Worm (Caenorhabditis elegans) whole organism, L1 larva: ENCODE measurements around the gene ZK1128.7.
A peak's percentile ranks its signal among the peaks of the same experiment; 100 is the strongest.

Experiments used
- C16A3.4 ChIP-seq: fragments of 150-350 bp; optimal IDR thresholded peaks from 2 replicates; lab custom pipeline; 2014; ENCODE audit warnings: missing biosample characterization, missing genetic modification characterization
- C34B4.2 ChIP-seq: sonication (generic microtip); optimal IDR thresholded peaks from 2 replicates; lab custom pipeline; 2017; ENCODE audit warnings: mild to moderate bottlenecking, missing genetic modification characterization, missing compliant biosample characterization
- ama-1 ChIP-seq: fragments of 150-350 bp; optimal IDR thresholded peaks from 2 replicates; lab custom pipeline; 2014
- ceh-82 ChIP-seq, 3 experiments: fragments of 150-350 bp in 1 of 3; sonication (generic microtip) in 2 of 3; optimal IDR thresholded peaks; 2 replicates each; lab custom pipeline; 2014 to 2017; ENCODE audit warnings: missing biosample characterization in 3 of 3, missing genetic modification characterization in 3 of 3
- ceh-90 ChIP-seq: sonication (generic microtip); optimal IDR thresholded peaks from 2 replicates; lab custom pipeline; 2016; ENCODE audit warnings: missing genetic modification characterization, missing compliant biosample characterization
- dsc-1 ChIP-seq: sonication (generic microtip); optimal IDR thresholded peaks from 2 replicates; lab custom pipeline; 2016; ENCODE audit warnings: mild to moderate bottlenecking, missing genetic modification characterization, missing compliant biosample characterization
- efl-1 ChIP-seq, 4 experiments: fragments of 150-350 bp; optimal IDR thresholded peaks in 3 of 4; peaks in 1 of 4; 1 replicate in 1 of 4; 2 replicates in 3 of 4; lab custom pipeline; 2014; ENCODE audit warnings: missing biosample characterization in 2 of 4, missing genetic modification characterization in 2 of 4, missing genetic modification reagents in 2 of 4
- elt-3 ChIP-seq, 6 experiments: fragments of 150-350 bp in 1 of 6; sonication (generic microtip); optimal IDR thresholded peaks; 2 replicates each; lab custom pipeline; 2017 to 2018; ENCODE audit warnings: missing biosample characterization in 6 of 6, missing genetic modification characterization in 6 of 6, inconsistent platforms in 1 of 6
- ets-5 ChIP-seq: fragments of 200-800 bp; sonication (Bioruptor generic); IDR thresholded peaks from 2 replicates; pipeline ENCODE4 v1.3.6; 2022; ENCODE audit warnings: missing genetic modification characterization, missing compliant biosample characterization
- grh-1 ChIP-seq: fragments of 200-800 bp; sonication (Bioruptor generic); IDR thresholded peaks from 2 replicates; pipeline ENCODE4 v1.3.6; 2022; ENCODE audit warnings: missing genetic modification reagents, missing genetic modification characterization, missing compliant biosample characterization
- hpl-2 ChIP-seq: fragments of 150-350 bp; optimal IDR thresholded peaks from 2 replicates; lab custom pipeline; 2014; ENCODE audit warnings: missing biosample characterization, missing genetic modification reagents, missing genetic modification characterization
- lin-14 ChIP-seq: fragments of 200-800 bp; sonication (Bioruptor generic); optimal IDR thresholded peaks from 2 replicates; lab custom pipeline; 2018; ENCODE audit warnings: mild to moderate bottlenecking, missing genetic modification characterization, moderate library complexity, missing compliant biosample characterization
- lin-35 ChIP-seq, 2 experiments: fragments of 150-350 bp; optimal IDR thresholded peaks; 2 replicates each; lab custom pipeline; 2014; ENCODE audit warnings: missing biosample characterization in 2 of 2, missing genetic modification characterization in 2 of 2, missing genetic modification reagents in 2 of 2
- lin-39 ChIP-seq: fragments of 150-350 bp; optimal IDR thresholded peaks from 2 replicates; lab custom pipeline; 2014; ENCODE audit warnings: missing biosample characterization, missing genetic modification reagents, missing genetic modification characterization
- lir-3 ChIP-seq: sonication (generic microtip); optimal IDR thresholded peaks from 2 replicates; lab custom pipeline; 2016; ENCODE audit warnings: mild to moderate bottlenecking, missing genetic modification characterization, moderate library complexity, missing compliant biosample characterization; ENCODE audit not compliant: poor library complexity
- mep-1 ChIP-seq: fragments of 150-350 bp; optimal IDR thresholded peaks from 2 replicates; lab custom pipeline; 2014; ENCODE audit warnings: missing biosample characterization, missing genetic modification characterization
- nhr-19 ChIP-seq: fragments of 200-800 bp; sonication (Bioruptor generic); conservative IDR thresholded peaks from 2 replicates; pipeline ENCODE4 v1.3.6; 2022; ENCODE audit warnings: missing genetic modification characterization, missing compliant biosample characterization
- nhr-20 ChIP-seq: sonication (generic microtip); optimal IDR thresholded peaks from 2 replicates; lab custom pipeline; 2016; ENCODE audit warnings: mild to moderate bottlenecking, missing genetic modification characterization, missing compliant biosample characterization
- nhr-237 ChIP-seq: fragments of 150-350 bp; optimal IDR thresholded peaks from 2 replicates; lab custom pipeline; 2014; ENCODE audit warnings: missing biosample characterization, missing genetic modification characterization
- nhr-77 ChIP-seq: fragments of 150-350 bp; optimal IDR thresholded peaks from 2 replicates; lab custom pipeline; 2014; ENCODE audit warnings: missing biosample characterization, missing genetic modification characterization
- nhr-84 ChIP-seq: sonication (generic microtip); optimal IDR thresholded peaks from 2 replicates; lab custom pipeline; 2017; ENCODE audit warnings: missing biosample characterization, missing genetic modification characterization
- pag-3 ChIP-seq: sonication (generic microtip); optimal IDR thresholded peaks from 2 replicates; lab custom pipeline; 2017; ENCODE audit warnings: missing genetic modification characterization, mild to moderate bottlenecking, missing compliant biosample characterization, antibody characterized with exemption, borderline replicate concordance; ENCODE audit not compliant: insufficient read depth
- pqm-1 ChIP-seq: sonication (generic microtip); optimal IDR thresholded peaks from 3 replicates; lab custom pipeline; 2017; ENCODE audit warnings: missing biosample characterization, missing genetic modification characterization
- skn-1 ChIP-seq: fragments of 150-350 bp; optimal IDR thresholded peaks from 2 replicates; lab custom pipeline; 2014; ENCODE audit warnings: missing biosample characterization, missing genetic modification characterization
- sptf-1 ChIP-seq: fragments of 150-350 bp; optimal IDR thresholded peaks from 2 replicates; lab custom pipeline; 2014; ENCODE audit warnings: missing biosample characterization, missing genetic modification characterization
- sup-37 ChIP-seq: fragments of 200-800 bp; sonication (Bioruptor generic); optimal IDR thresholded peaks from 2 replicates; lab custom pipeline; 2018; ENCODE audit warnings: mild to moderate bottlenecking, missing genetic modification characterization, missing compliant biosample characterization
- swsn-7 ChIP-seq: sonication (generic microtip); optimal IDR thresholded peaks from 2 replicates; lab custom pipeline; 2016; ENCODE audit warnings: missing genetic modification characterization, missing compliant biosample characterization
- tbx-2 ChIP-seq: sonication (generic microtip); optimal IDR thresholded peaks from 2 replicates; lab custom pipeline; 2016; ENCODE audit warnings: missing genetic modification characterization, missing compliant biosample characterization
- tlp-1 ChIP-seq: fragments of 150-350 bp; optimal IDR thresholded peaks from 2 replicates; lab custom pipeline; 2014; ENCODE audit warnings: missing biosample characterization, missing genetic modification characterization
- unc-62 ChIP-seq: fragments of 150-350 bp; optimal IDR thresholded peaks from 2 replicates; lab custom pipeline; 2014; ENCODE audit warnings: missing biosample characterization, missing genetic modification reagents, missing genetic modification characterization
- unc-98 ChIP-seq: fragments of 200-800 bp; sonication (Bioruptor generic); IDR thresholded peaks from 2 replicates; pipeline ENCODE4 v1.3.6; 2022; ENCODE audit warnings: missing genetic modification characterization, missing compliant biosample characterization
- vab-15 ChIP-seq: sonication (generic microtip); optimal IDR thresholded peaks from 2 replicates; lab custom pipeline; 2017; ENCODE audit warnings: missing genotype, mild to moderate bottlenecking, missing genetic modification characterization, missing compliant biosample characterization
- ztf-4 ChIP-seq: fragments of 150-350 bp; optimal IDR thresholded peaks from 2 replicates; lab custom pipeline; 2014; ENCODE audit warnings: missing biosample characterization, missing genetic modification characterization

ZK1128.7 gene

ce11 chrIII:10132495-10133450 is 4.0 kb upstream of the ZK1128.7 start (continued):
- no peak for TF ChIP-seq unc-62 (GFP tag; lab: Kevin White, UChicago)
- TF ChIP-seq lir-3 (tag; lab: Kevin White, UChicago), result no peak
- no peak for TF ChIP-seq nhr-237 (tag; lab: Kevin White, UChicago)
- no peak for TF ChIP-seq swsn-7 (tag; lab: Kevin White, UChicago)
- TF ChIP-seq pag-3 (tag; lab: Kevin White, UChicago), result no peak
- no peak for TF ChIP-seq hpl-2
- no peak for TF ChIP-seq unc-98 (GFP tag; lab: Robert Waterston, UW)
- TF ChIP-seq ama-1, result no peak
- no peak for TF ChIP-seq tbx-2
- TF ChIP-seq mep-1 (tag; lab: Kevin White, UChicago), result peak; percentile 20
- TF ChIP-seq sup-37 (GFP tag; lab: Kevin White, UChicago), result no peak
- no peak for TF ChIP-seq C34B4.2 (tag; lab: Kevin White, UChicago)
- no peak for TF ChIP-seq ets-5 (GFP tag; lab: Robert Waterston, UW)
- TF ChIP-seq nhr-84 (tag; lab: Kevin White, UChicago), result no peak
- TF ChIP-seq lin-14, result peak; percentile 65

DNA sequence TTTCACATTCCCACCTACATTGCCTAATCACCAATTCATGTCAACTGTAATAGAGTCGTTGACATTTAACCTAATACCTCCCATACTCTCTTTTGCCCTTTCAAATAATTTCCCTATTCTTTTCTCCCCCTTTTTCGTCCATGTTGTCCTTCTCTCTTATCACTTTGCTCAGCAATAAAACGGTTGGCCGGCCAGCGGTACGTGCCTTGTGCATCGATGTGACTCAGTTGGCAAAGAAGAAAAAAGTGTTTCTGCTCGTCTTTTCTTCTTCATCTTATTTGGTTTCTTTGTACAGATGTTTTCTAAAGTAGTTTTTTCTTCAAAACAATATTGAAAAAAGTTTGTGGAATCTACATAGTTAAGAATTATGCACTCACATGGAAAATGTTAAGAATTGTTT is 2.3 kb upstream of the ZK1128.7 start:
- peak; percentile 13 for TF ChIP-seq pqm-1 (tag; lab: Kevin White, UChicago)
- no peak for TF ChIP-seq swsn-7 (tag; lab: Kevin White, UChicago)

- TF ChIP-seq skn-1 (tag; lab: Kevin White, UChicago) (no peak), ceh-82 (tag; optimal IDR thresholded peaks at IDR 0.05; lab: Kevin White, UChicago) (no peak), C34B4.2 (tag; lab: Kevin White, UChicago) (no peak), elt-3 (tag; optimal IDR thresholded peaks at IDR 0.05; lab: Kevin White, UChicago) (no peak), sptf-1 (tag; lab: Kevin White, UChicago) (no peak), tlp-1 (tag; lab: Kevin White, UChicago) (no peak), efl-1 (optimal IDR thresholded peaks at IDR 0.05; lab: Kevin White, UChicago) (no peak), efl-1 (GFP tag; optimal IDR thresholded peaks at IDR 0.05 in 1 of 2; lab: Kevin White, UChicago) (no peak), ama-1 (no peak), dsc-1 (tag; lab: Kevin White, UChicago) (no peak), nhr-19 (GFP tag; lab: Robert Waterston, UW) (no peak), nhr-77 (tag; lab: Kevin White, UChicago) (no peak), ceh-90 (tag; lab: Kevin White, UChicago) (no peak), lin-14 (no peak), swsn-7 (tag; lab: Kevin White, UChicago) (no peak), lin-39 (no peak), grh-1 (GFP tag; lab: Robert Waterston, UW) (no peak)
These were observed 3.9 kb downstream of the ZK1128.7 start, which contains the start of gene K08E5.6 for ce11 chrIII:10140732-10141131. TSS of gene K08E5.6 (plus strand) at chrIII:10141032.

DNA sequence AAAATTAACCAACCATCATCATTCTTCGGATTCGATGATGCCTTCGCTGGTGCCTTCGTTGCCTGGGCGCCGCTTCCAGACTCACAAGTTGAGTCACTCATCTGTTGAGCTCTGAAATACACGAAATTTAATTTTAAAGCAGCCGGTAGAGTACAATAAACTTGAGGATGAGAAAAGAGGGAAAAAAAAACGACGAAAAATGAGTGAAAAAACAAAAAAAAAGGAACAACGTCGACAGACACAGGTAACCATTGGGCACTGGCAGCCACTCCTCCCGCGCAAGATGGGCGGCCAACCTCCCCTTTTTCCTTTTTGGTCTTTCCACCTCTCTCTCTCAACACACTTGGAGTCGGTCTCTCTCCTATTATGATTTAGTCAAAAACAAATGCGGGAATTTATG is 9.9 kb downstream of the ZK1128.7 start, which contains the start of gene K08E5.1:
Gene K08E5.1 (minus strand): TSS at position 101 of the 400 bp plus-strand sequence.
- TF ChIP-seq C16A3.4 (no peak), nhr-20 (tag; lab: Kevin White, UChicago) (no peak), nhr-84 (tag; lab: Kevin White, UChicago) (no peak), lin-35 (GFP tag; optimal IDR thresholded peaks at IDR 0.05; lab: Kevin White, UChicago) (no peak), vab-15 (tag; lab: Kevin White, UChicago) (no peak), pqm-1 (tag; lab: Kevin White, UChicago) (no peak), ztf-4 (tag; lab: Kevin White, UChicago) (no peak)
